Worm (Caenorhabditis elegans) whole organism, L1 larva: ENCODE data around the gene rpn-6.2.

Experiments
- blmp-1 ChIP-seq: fragments of 150-350 bp; optimal IDR thresholded peaks from 2 replicates; lab custom pipeline; 2014; ENCODE audit warnings: missing biosample characterization, missing genetic modification characterization
- elt-2 ChIP-seq: sonication (generic microtip); optimal IDR thresholded peaks from 2 replicates; lab custom pipeline; 2016; ENCODE audit warnings: missing genetic modification characterization, mild to moderate bottlenecking, inconsistent platforms, missing compliant biosample characterization, missing genetic modification reagents
- fkh-4 ChIP-seq: sonication (generic microtip); optimal IDR thresholded peaks from 2 replicates; lab custom pipeline; 2016; ENCODE audit warnings: missing compliant biosample characterization, missing genetic modification characterization, borderline replicate concordance
- fos-1 ChIP-seq: fragments of 150-350 bp; optimal IDR thresholded peaks from 2 replicates; lab custom pipeline; 2014; ENCODE audit warnings: missing biosample characterization, missing genetic modification characterization
- lin-13 ChIP-seq: fragments of 150-350 bp; optimal IDR thresholded peaks from 2 replicates; lab custom pipeline; 2014; ENCODE audit warnings: missing biosample characterization, missing genetic modification reagents, missing genetic modification characterization
- lsy-2 ChIP-seq, 2 experiments: fragments of 150-350 bp; optimal IDR thresholded peaks; 2 replicates each; lab custom pipeline; 2014; ENCODE audit warnings: missing biosample characterization in 2 of 2, missing genetic modification characterization in 2 of 2
- mep-1 ChIP-seq: fragments of 150-350 bp; optimal IDR thresholded peaks from 2 replicates; lab custom pipeline; 2014; ENCODE audit warnings: missing biosample characterization, missing genetic modification characterization
- nhr-28 ChIP-seq: fragments of 150-350 bp; optimal IDR thresholded peaks from 2 replicates; lab custom pipeline; 2014; ENCODE audit warnings: missing biosample characterization, missing genetic modification characterization
- skn-1 ChIP-seq: fragments of 150-350 bp; optimal IDR thresholded peaks from 2 replicates; lab custom pipeline; 2014; ENCODE audit warnings: missing biosample characterization, missing genetic modification characterization
- snpc-4 ChIP-seq: fragments of 150-350 bp; optimal IDR thresholded peaks from 2 replicates; lab custom pipeline; 2014; ENCODE audit warnings: missing biosample characterization, missing genetic modification characterization
- sptf-1 ChIP-seq: fragments of 150-350 bp; optimal IDR thresholded peaks from 2 replicates; lab custom pipeline; 2014; ENCODE audit warnings: missing biosample characterization, missing genetic modification characterization
- unc-62 ChIP-seq: fragments of 150-350 bp; optimal IDR thresholded peaks from 2 replicates; lab custom pipeline; 2014; ENCODE audit warnings: missing biosample characterization, missing genetic modification reagents, missing genetic modification characterization
- ztf-11 ChIP-seq, 2 experiments: sonication (generic microtip); optimal IDR thresholded peaks; 2 replicates each; lab custom pipeline; 2016 to 2017; ENCODE audit warnings: missing genetic modification characterization in 2 of 2, missing biosample characterization in 1 of 2, missing compliant biosample characterization in 1 of 2

DNA sequence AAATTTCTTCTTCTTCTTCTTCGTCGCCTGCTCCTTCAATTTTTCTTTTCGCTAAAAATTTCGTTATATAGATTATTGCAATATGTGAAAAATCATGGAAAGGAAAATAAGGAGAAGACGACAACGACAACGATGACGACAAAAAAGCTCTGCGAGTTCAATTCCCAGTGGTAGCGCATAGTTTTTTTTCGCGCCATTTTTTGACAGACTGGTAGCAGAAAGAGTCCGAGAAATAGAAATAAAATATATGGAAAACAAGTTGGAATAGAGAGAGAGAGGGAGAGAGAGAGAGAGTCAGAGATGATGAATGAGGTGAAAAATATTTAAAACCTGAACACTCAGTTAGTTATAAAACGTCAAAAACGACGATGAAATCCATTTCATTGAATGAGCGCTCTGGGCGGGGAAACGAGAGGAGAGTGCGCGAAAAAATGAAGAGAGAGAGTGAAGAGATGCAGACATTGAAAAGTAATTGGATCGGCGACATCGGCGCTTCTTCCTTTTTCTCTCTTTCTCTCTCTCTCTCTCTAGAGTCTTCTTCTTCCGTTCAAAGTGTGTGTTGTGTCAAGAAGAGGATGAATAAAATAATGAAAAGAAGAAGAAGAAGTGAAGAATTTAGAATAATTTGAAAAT lies 19.8 kb downstream of the rpn-6.2 start, which contains the start of gene pde-2:
- TF ChIP-seq blmp-1 (tag; lab: Kevin White, UChicago): peak; percentile 78
- TF ChIP-seq sptf-1 (tag; lab: Kevin White, UChicago): no peak
- peak; percentile 47 for TF ChIP-seq skn-1 (tag; lab: Kevin White, UChicago)
- TF ChIP-seq nhr-28 (tag; lab: Kevin White, UChicago): no peak
- TF ChIP-seq lsy-2 (tag; optimal IDR thresholded peaks at IDR 0.05; lab: Kevin White, UChicago): peak; percentile 47 to 64
- no peak for TF ChIP-seq lin-13
- TF ChIP-seq fos-1 (tag; lab: Kevin White, UChicago): no peak
- no peak for TF ChIP-seq fkh-4 (tag; lab: Kevin White, UChicago)
- TF ChIP-seq unc-62 (GFP tag; lab: Kevin White, UChicago): no peak
- no peak for TF ChIP-seq elt-2 (tag; lab: Kevin White, UChicago)
- TF ChIP-seq ztf-11 (tag; optimal IDR thresholded peaks at IDR 0.05; lab: Kevin White, UChicago): no peak
- TF ChIP-seq snpc-4: no peak
- peak; percentile 78 for TF ChIP-seq mep-1 (tag; lab: Kevin White, UChicago)
